Worm (Caenorhabditis elegans): Measurements from ENCODE around the gene hrg-9.

Gene hrg-9

DNA sequence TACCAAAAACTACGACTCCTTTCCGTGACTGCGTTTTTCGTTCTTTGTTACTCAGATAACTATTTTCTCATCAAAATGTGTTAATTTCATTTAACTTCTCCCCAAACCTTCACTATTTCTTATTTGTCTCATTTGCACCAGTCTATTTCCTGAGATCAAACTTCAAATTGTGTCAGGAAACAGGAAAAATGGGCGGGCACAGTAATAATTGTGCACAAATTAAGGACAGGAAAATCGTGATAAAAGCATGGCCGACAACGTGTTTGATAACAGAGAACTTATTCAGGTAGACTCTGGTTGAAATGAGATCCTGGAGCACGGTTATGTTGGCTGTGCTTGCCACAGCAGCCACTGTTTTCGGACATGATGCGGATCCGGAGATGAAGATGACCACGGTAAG, 43.4 kb downstream of the hrg-9 start, which contains the start of gene lipl-1:
Gene lipl-1 (plus strand): TSS at position 282 of the 400 bp plus-strand sequence.
- no peak for TF ChIP-seq nhr-21 (tag; optimal IDR thresholded peaks at IDR 0.05)
- peak; percentile 3 for TF ChIP-seq fos-1 (tag; optimal IDR thresholded peaks at IDR 0.05)

Data from whole organism, L2 larva.